Worm (Caenorhabditis elegans): ENCODE results near the gene blos-8.

DNA sequence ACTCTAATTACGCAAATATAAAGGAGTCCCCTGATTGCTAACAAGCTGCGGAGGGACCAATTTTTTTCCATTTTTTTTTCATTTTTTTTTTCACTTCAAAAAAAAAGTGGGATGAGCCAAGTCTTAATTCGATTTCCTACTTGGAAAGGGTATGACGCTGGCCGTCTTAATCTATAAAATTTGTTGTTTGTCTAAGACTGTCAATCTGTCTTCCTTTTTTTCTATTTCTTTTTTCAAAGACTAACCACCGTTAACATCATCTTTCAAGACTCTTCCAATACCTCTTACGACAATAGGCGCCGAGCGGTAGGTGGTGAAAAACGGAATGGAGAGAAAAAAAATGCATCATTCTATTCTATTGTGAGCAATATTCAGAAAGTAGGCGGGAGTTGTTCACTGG, 34.1 kb upstream of the blos-8 start:
- no peak for TF ChIP-seq eyg-1 (tag; optimal IDR thresholded peaks at IDR 0.05)
- TF ChIP-seq pag-3 (tag; optimal IDR thresholded peaks at IDR 0.05; ENCODE audit: borderline replicate concordance): no peak
- no peak for TF ChIP-seq lin-11 (tag; optimal IDR thresholded peaks at IDR 0.05)
- TF ChIP-seq dve-1 (tag; optimal IDR thresholded peaks at IDR 0.05): no peak
- TF ChIP-seq fkh-6 (tag; optimal IDR thresholded peaks at IDR 0.05): no peak
- no peak for TF ChIP-seq pha-4 (tag; optimal IDR thresholded peaks at IDR 0.05)
- no peak for TF ChIP-seq odd-2 (tag; optimal IDR thresholded peaks at IDR 0.05)
- TF ChIP-seq K02D7.2 (tag; optimal IDR thresholded peaks at IDR 0.05): no peak
- no peak for TF ChIP-seq dmd-4 (tag; optimal IDR thresholded peaks at IDR 0.05; ENCODE audit: borderline replicate concordance)
- TF ChIP-seq madf-2 (tag; optimal IDR thresholded peaks at IDR 0.05): no peak
- TF ChIP-seq rnt-1 (tag; optimal IDR thresholded peaks at IDR 0.05): no peak

All from whole organism, late embryonic.